Worm (Caenorhabditis elegans): ENCODE measurements around the gene C14H10.3.
A peak's percentile ranks its signal among the peaks of the same experiment; 100 is the strongest.

Gene C14H10.3

DNA sequence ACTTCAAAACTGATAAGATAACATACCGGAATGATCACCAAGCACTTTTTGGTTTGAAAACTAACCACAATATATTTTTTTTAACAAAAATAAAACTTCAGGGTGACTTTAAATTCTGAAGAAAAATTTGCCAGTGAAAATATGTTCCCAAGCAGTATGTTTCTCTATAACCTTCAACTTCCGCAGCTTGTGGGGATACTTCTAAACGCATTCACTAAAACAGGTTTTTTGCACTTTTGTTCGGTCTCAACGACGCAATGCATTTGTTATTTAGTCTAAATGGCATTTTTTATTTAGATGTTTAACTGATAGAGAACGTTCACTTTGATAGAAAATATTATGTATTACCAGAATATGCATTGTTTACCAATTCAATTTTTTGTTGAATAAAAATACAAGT, 38.7 kb downstream of the C14H10.3 start (continued):
- TF ChIP-seq ceh-82 (tag; optimal IDR thresholded peaks at IDR 0.05) (no peak), efl-1 (optimal IDR thresholded peaks at IDR 0.05) (no peak), efl-1 (GFP tag; optimal IDR thresholded peaks at IDR 0.05 in 1 of 2) (peak in 1 of 2 experiments; percentile 62), mdl-1 (tag; optimal IDR thresholded peaks at IDR 0.05) (no peak), mab-9 (GFP tag; IDR thresholded peaks at IDR 0.05) (no peak), pqm-1 (tag; optimal IDR thresholded peaks at IDR 0.05) (no peak), nhr-47 (tag; optimal IDR thresholded peaks at IDR 0.05) (no peak), ama-1 (optimal IDR thresholded peaks at IDR 0.05) (no peak)

DNA sequence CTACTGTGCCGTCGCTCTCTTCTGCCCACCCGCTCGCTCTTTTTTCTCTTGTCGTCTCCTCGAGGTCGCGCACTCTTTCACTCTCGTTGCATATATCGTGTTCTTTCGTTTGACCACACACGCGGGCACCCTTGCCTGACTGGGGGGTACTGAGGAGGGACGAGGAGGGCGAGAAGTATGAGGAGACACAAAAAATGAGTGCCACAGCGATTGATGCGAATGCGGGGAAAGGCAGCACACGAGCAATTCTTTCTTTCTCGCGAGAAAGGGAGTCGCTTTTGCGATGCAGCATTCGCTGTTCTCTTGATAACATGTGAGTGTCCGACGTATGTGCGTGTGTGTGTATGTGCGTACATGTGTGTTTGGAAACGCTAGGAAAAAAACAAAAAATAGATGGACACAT, 39.4 kb downstream of the C14H10.3 start:
- no peak for TF ChIP-seq vab-15 (tag; optimal IDR thresholded peaks at IDR 0.05)
- TF ChIP-seq nhr-76 (tag; optimal IDR thresholded peaks at IDR 0.05): no peak
- peak; percentile 72 for TF ChIP-seq nhr-20 (tag; optimal IDR thresholded peaks at IDR 0.05)
- peak; percentile 89 for TF ChIP-seq nhr-71 (tag; optimal IDR thresholded peaks at IDR 0.05)
- TF ChIP-seq C16A3.4 (tag; optimal IDR thresholded peaks at IDR 0.05): peak; percentile 70
- no peak for TF ChIP-seq ceh-63 (GFP tag; optimal IDR thresholded peaks at IDR 0.05)
- peak; percentile 40; the same call in 1 of the 2 replicates for TF ChIP-seq isw-1 (GFP tag; IDR thresholded peaks at IDR 0.05)
- TF ChIP-seq ama-1 (optimal IDR thresholded peaks at IDR 0.05): no peak
- no peak for TF ChIP-seq nhr-12 (tag; optimal IDR thresholded peaks at IDR 0.05)
- peak; percentile 46 for TF ChIP-seq fos-1 (tag; optimal IDR thresholded peaks at IDR 0.05)
- TF ChIP-seq sup-37 (GFP tag; optimal IDR thresholded peaks at IDR 0.05): peak; percentile 53
- TF ChIP-seq fkh-4 (tag; optimal IDR thresholded peaks at IDR 0.05; ENCODE audit: borderline replicate concordance): no peak
- TF ChIP-seq unc-86 (tag; optimal IDR thresholded peaks at IDR 0.05): peak; percentile 68
- no peak for TF ChIP-seq nhr-84 (tag; optimal IDR thresholded peaks at IDR 0.05)
- peak; percentile 53 to 58 for TF ChIP-seq lin-35 (GFP tag; optimal IDR thresholded peaks at IDR 0.05)
- no peak for TF ChIP-seq unc-98 (GFP tag; IDR thresholded peaks at IDR 0.05)
- TF ChIP-seq zag-1 (tag; optimal IDR thresholded peaks at IDR 0.05): no peak
- TF ChIP-seq alr-1 (tag; optimal IDR thresholded peaks at IDR 0.05; ENCODE audit: borderline replicate concordance): no peak
- peak; percentile 54 for TF ChIP-seq nhr-90 (tag; optimal IDR thresholded peaks at IDR 0.05; ENCODE audit: poor library complexity)
- TF ChIP-seq ets-5 (GFP tag; IDR thresholded peaks at IDR 0.05): no peak
- peak; percentile 44 to 81 for TF ChIP-seq lsy-2 (tag; optimal IDR thresholded peaks at IDR 0.05)
- TF ChIP-seq unc-62 (GFP tag; optimal IDR thresholded peaks at IDR 0.05): no peak
- no peak for TF ChIP-seq hlh-17 (GFP tag; optimal IDR thresholded peaks at IDR 0.05; ENCODE audit: borderline replicate concordance)
- peak in 1 of 2 experiments; percentile 66 for TF ChIP-seq ztf-11 (tag; optimal IDR thresholded peaks at IDR 0.05)
- peak; percentile 67 for TF ChIP-seq xbp-1 (tag; optimal IDR thresholded peaks at IDR 0.05)
- no peak for TF ChIP-seq elt-2 (tag; optimal IDR thresholded peaks at IDR 0.05)
- TF ChIP-seq tlp-1 (tag; optimal IDR thresholded peaks at IDR 0.05): no peak
- peak; percentile 74 for TF ChIP-seq rnt-1 (tag; optimal IDR thresholded peaks at IDR 0.05)
- peak in 1 of 3 experiments; percentile 28 for TF ChIP-seq dpl-1 (GFP tag; optimal IDR thresholded peaks at IDR 0.05)
- TF ChIP-seq mdl-1 (tag; optimal IDR thresholded peaks at IDR 0.05): peak; percentile 31 to 72
- peak; percentile 45 to 62 for TF ChIP-seq efl-1 (optimal IDR thresholded peaks at IDR 0.05)
- peak in 1 of 2 experiments; percentile 63 for TF ChIP-seq efl-1 (GFP tag; optimal IDR thresholded peaks at IDR 0.05 in 1 of 2)
- no peak for TF ChIP-seq efl-3 (GFP tag; optimal IDR thresholded peaks at IDR 0.05)
- TF ChIP-seq swsn-7 (tag; optimal IDR thresholded peaks at IDR 0.05): peak; percentile 78
- TF ChIP-seq sptf-1 (tag; optimal IDR thresholded peaks at IDR 0.05): no peak
- no peak for TF ChIP-seq Y116A8C.19 (tag; optimal IDR thresholded peaks at IDR 0.05; ENCODE audit: borderline replicate concordance)
- TF ChIP-seq pax-3 (tag; optimal IDR thresholded peaks at IDR 0.05): peak; percentile 68
- peak in 1 of 6 experiments; percentile 7 for TF ChIP-seq elt-3 (tag; optimal IDR thresholded peaks at IDR 0.05)
- peak; percentile 54 for TF ChIP-seq nhr-77 (tag; optimal IDR thresholded peaks at IDR 0.05)
- TF ChIP-seq hpl-2 (GFP tag; optimal IDR thresholded peaks at IDR 0.05): no peak
- peak; percentile 34; the same call in 1 of the 2 replicates for TF ChIP-seq mab-9 (GFP tag; IDR thresholded peaks at IDR 0.05)
- peak; percentile 33 for TF ChIP-seq jun-1 (tag; optimal IDR thresholded peaks at IDR 0.05)
- peak; percentile 10 for TF ChIP-seq skn-1 (tag; optimal IDR thresholded peaks at IDR 0.05)
- TF ChIP-seq unc-30 (tag; optimal IDR thresholded peaks at IDR 0.05): no peak
- no peak for TF ChIP-seq F16B12.6 (tag; optimal IDR thresholded peaks at IDR 0.05)
- no peak for TF ChIP-seq ces-1 (GFP tag; optimal IDR thresholded peaks at IDR 0.05)
- TF ChIP-seq egl-27 (tag; optimal IDR thresholded peaks at IDR 0.05): no peak
